Fruit fly (Drosophila melanogaster) whole organism, embryonic: Measurements from ENCODE around the gene Cep290.

Source experiments
- ATbp ChIP-seq: fragments of 200-800 bp; sonication (Bioruptor generic); optimal IDR thresholded peaks from 2 replicates; lab custom pipeline; 2017; ENCODE audit warnings: missing biosample characterization, mild to moderate bottlenecking, missing genetic modification characterization, missing genetic modification reagents
- Aef1 ChIP-seq: fragments of 200-800 bp; sonication (Bioruptor generic); IDR thresholded peaks from 3 replicates; pipeline ENCODE4 v1.3.6; 2022; ENCODE audit warnings: missing biosample characterization, missing genetic modification characterization
- Atf-2 ChIP-seq: fragments of 200-800 bp; sonication (Bioruptor generic); optimal IDR thresholded peaks from 2 replicates; lab custom pipeline; 2016; ENCODE audit warnings: missing biosample characterization, missing genetic modification characterization
- CG10147 ChIP-seq: fragments of 200-800 bp; sonication (Bioruptor generic); optimal IDR thresholded peaks from 2 replicates; lab custom pipeline; 2019; ENCODE audit warnings: missing biosample characterization, mild to moderate bottlenecking, missing genetic modification characterization, moderate library complexity
- CG10431 ChIP-seq: fragments of 200-800 bp; sonication (Bioruptor generic); optimal IDR thresholded peaks from 3 replicates; lab custom pipeline; 2018; ENCODE audit warnings: missing biosample characterization, mild to moderate bottlenecking, missing genetic modification characterization
- CG12744 ChIP-seq: fragments of 200-800 bp; sonication (Bioruptor generic); optimal IDR thresholded peaks from 2 replicates; lab custom pipeline; 2016; ENCODE audit warnings: missing biosample characterization, missing genetic modification characterization
- CG13123 ChIP-seq: fragments of 200-800 bp; sonication (Bioruptor generic); optimal IDR thresholded peaks from 2 replicates; lab custom pipeline; 2016; ENCODE audit warnings: missing biosample characterization, missing genetic modification characterization
- CG13894 ChIP-seq: fragments of 200-800 bp; sonication (Bioruptor generic); optimal IDR thresholded peaks from 3 replicates; lab custom pipeline; 2018; ENCODE audit warnings: missing biosample characterization, mild to moderate bottlenecking, missing genetic modification characterization, moderate library complexity
- CG17385 ChIP-seq: fragments of 200-800 bp; sonication (Bioruptor generic); optimal IDR thresholded peaks from 3 replicates; lab custom pipeline; 2018; ENCODE audit warnings: missing biosample characterization, mild to moderate bottlenecking, missing genetic modification characterization
- CG18619 ChIP-seq: fragments of 200-800 bp; sonication (Bioruptor generic); optimal IDR thresholded peaks from 3 replicates; lab custom pipeline; 2017; ENCODE audit warnings: missing biosample characterization, mild to moderate bottlenecking, missing genetic modification characterization
- CG2120 ChIP-seq: fragments of 200-800 bp; sonication (Bioruptor generic); optimal IDR thresholded peaks from 3 replicates; lab custom pipeline; 2016; ENCODE audit warnings: missing biosample characterization, missing genetic modification characterization
- CG31388 ChIP-seq: fragments of 200-800 bp; sonication (Bioruptor generic); optimal IDR thresholded peaks from 2 replicates; lab custom pipeline; 2016; ENCODE audit warnings: missing biosample characterization, missing genetic modification characterization
- CG3163 ChIP-seq: fragments of 200-800 bp; sonication (Bioruptor generic); optimal IDR thresholded peaks from 3 replicates; lab custom pipeline; 2016; ENCODE audit warnings: missing biosample characterization, missing genetic modification characterization
- CG3838 ChIP-seq: fragments of 200-800 bp; sonication (Bioruptor generic); optimal IDR thresholded peaks from 3 replicates; lab custom pipeline; 2016; ENCODE audit warnings: missing biosample characterization, missing genetic modification characterization
- CG3847 ChIP-seq: fragments of 200-800 bp; sonication (Bioruptor generic); IDR thresholded peaks from 2 replicates; pipeline ENCODE4 v1.3.6; 2022; ENCODE audit warnings: missing biosample characterization, missing genetic modification characterization
- CG5953 ChIP-seq: fragments of 200-800 bp; sonication (Bioruptor generic); IDR thresholded peaks from 2 replicates; pipeline ENCODE4 v1.3.6; 2022; ENCODE audit warnings: missing biosample characterization, missing genetic modification characterization
- CG6683 ChIP-seq: fragments of 200-800 bp; sonication (Bioruptor generic); optimal IDR thresholded peaks from 2 replicates; lab custom pipeline; 2017; ENCODE audit warnings: missing biosample characterization, mild to moderate bottlenecking, missing genetic modification characterization, missing genetic modification reagents
- CG6765 ChIP-seq: fragments of 200-800 bp; sonication (Bioruptor generic); optimal IDR thresholded peaks from 3 replicates; lab custom pipeline; 2017; ENCODE audit warnings: missing biosample characterization, mild to moderate bottlenecking, missing genetic modification characterization
- CG7372 ChIP-seq: fragments of 200-800 bp; sonication (Bioruptor generic); IDR thresholded peaks from 2 replicates; pipeline ENCODE4 v1.3.6; 2022; ENCODE audit warnings: missing biosample characterization, missing genetic modification characterization
- CG9932 ChIP-seq: fragments of 200-800 bp; sonication (Bioruptor generic); IDR thresholded peaks from 2 replicates; pipeline ENCODE4 v1.3.6; 2022; ENCODE audit warnings: missing biosample characterization, missing genetic modification characterization
- Dll ChIP-seq: fragments of 200-800 bp; sonication (Bioruptor generic); IDR thresholded peaks from 4 replicates; pipeline ENCODE4 v1.3.6; 2022; ENCODE audit warnings: missing biosample characterization, missing genetic modification characterization; ENCODE audit not compliant: partially characterized antibody
- E2f1 ChIP-seq: fragments of 200-800 bp; sonication (Bioruptor generic); IDR thresholded peaks from 2 replicates; pipeline ENCODE4 v1.3.6; 2022; ENCODE audit warnings: missing biosample characterization, missing genetic modification characterization
- Ets97D ChIP-seq: fragments of 200-800 bp; sonication (Bioruptor generic); optimal IDR thresholded peaks from 3 replicates; lab custom pipeline; 2016; ENCODE audit warnings: missing biosample characterization, missing genetic modification characterization
- GATAe ChIP-seq: fragments of 200-800 bp; sonication (Bioruptor generic); conservative IDR thresholded peaks from 2 replicates; pipeline ENCODE4 v1.3.6; 2022; ENCODE audit warnings: missing biosample characterization, missing genetic modification characterization
- Lpt ChIP-seq: fragments of >200 bp; optimal IDR thresholded peaks from 2 replicates; lab custom pipeline; 2018; ENCODE audit warnings: missing biosample characterization, missing genetic modification characterization
- MTF-1 ChIP-seq: fragments of 200-800 bp; sonication (Bioruptor generic); optimal IDR thresholded peaks from 2 replicates; lab custom pipeline; 2018; ENCODE audit warnings: missing biosample characterization, mild to moderate bottlenecking, missing genetic modification characterization, borderline replicate concordance
- NFAT ChIP-seq: fragments of 200-800 bp; sonication (Bioruptor generic); IDR thresholded peaks from 2 replicates; pipeline ENCODE4 v1.3.6; 2022; ENCODE audit warnings: missing biosample characterization, missing genetic modification characterization
- abd-A ChIP-seq: fragments of 200-800 bp; sonication (Bioruptor generic); optimal IDR thresholded peaks from 3 replicates; lab custom pipeline; 2019; ENCODE audit warnings: missing biosample characterization, mild to moderate bottlenecking, missing genetic modification characterization, moderate library complexity
- bowl ChIP-seq: fragments of 200-800 bp; sonication (Bioruptor generic); IDR thresholded peaks from 2 replicates; pipeline ENCODE4 v1.3.6; 2022; ENCODE audit warnings: missing biosample characterization, missing genetic modification characterization
- cas ChIP-seq: fragments of 200-800 bp; sonication (Bioruptor generic); IDR thresholded peaks from 2 replicates; pipeline ENCODE4 v1.3.6; 2022; ENCODE audit warnings: missing biosample characterization, missing genetic modification characterization
- cato ChIP-seq: fragments of 200-800 bp; sonication (Bioruptor generic); optimal IDR thresholded peaks from 2 replicates; lab custom pipeline; 2016; ENCODE audit warnings: missing biosample characterization, missing genetic modification characterization, borderline replicate concordance
- chif ChIP-seq, 2 experiments: fragments of 200-800 bp; sonication (Bioruptor generic); optimal IDR thresholded peaks; 3 replicates each; lab custom pipeline; 2016; ENCODE audit warnings: missing biosample characterization in 2 of 2, missing genetic modification characterization in 2 of 2
- dan ChIP-seq: fragments of 200-800 bp; sonication (Bioruptor generic); IDR thresholded peaks from 2 replicates; pipeline ENCODE4 v1.3.6; 2022; ENCODE audit warnings: missing biosample characterization, missing genetic modification characterization
- dpn ChIP-seq, 2 experiments: fragments of 200-800 bp; sonication (Bioruptor generic); optimal IDR thresholded peaks; 3 replicates each; lab custom pipeline; 2016; ENCODE audit warnings: missing biosample characterization in 2 of 2, missing genetic modification characterization in 2 of 2
- esg ChIP-seq: fragments of 200-800 bp; sonication (Bioruptor generic); conservative IDR thresholded peaks from 2 replicates; pipeline ENCODE4 v1.3.6; 2022; ENCODE audit warnings: missing biosample characterization, missing genetic modification characterization
- hbn ChIP-seq: fragments of 200-800 bp; sonication (Bioruptor generic); IDR thresholded peaks from 2 replicates; pipeline ENCODE4 v1.3.6; 2022; ENCODE audit warnings: missing biosample characterization, missing genetic modification characterization; ENCODE audit not compliant: partially characterized antibody
- her ChIP-seq: fragments of 200-800 bp; sonication (Bioruptor generic); optimal IDR thresholded peaks from 2 replicates; lab custom pipeline; 2016; ENCODE audit warnings: missing biosample characterization, missing genetic modification characterization
- kah ChIP-seq: fragments of 200-800 bp; sonication (Bioruptor generic); optimal IDR thresholded peaks from 2 replicates; lab custom pipeline; 2018; ENCODE audit warnings: missing biosample characterization, mild to moderate bottlenecking, missing genetic modification characterization
- kni ChIP-seq: fragments of 200-800 bp; sonication (Bioruptor generic); optimal IDR thresholded peaks from 3 replicates; lab custom pipeline; 2017; ENCODE audit warnings: mild to moderate bottlenecking, missing biosample characterization, missing genetic modification reagents, missing genetic modification characterization
- lilli ChIP-seq: fragments of 200-800 bp; sonication (Bioruptor generic); optimal IDR thresholded peaks from 3 replicates; lab custom pipeline; 2016; ENCODE audit warnings: missing biosample characterization, missing genetic modification characterization
- nom ChIP-seq: fragments of 200-800 bp; sonication (Bioruptor generic); optimal IDR thresholded peaks from 2 replicates; lab custom pipeline; 2017; ENCODE audit warnings: missing biosample characterization, missing genetic modification characterization, mild to moderate bottlenecking, moderate library complexity, missing genetic modification reagents
- odd ChIP-seq: fragments of 200-800 bp; sonication (Bioruptor generic); optimal IDR thresholded peaks from 2 replicates; lab custom pipeline; 2017; ENCODE audit warnings: missing biosample characterization, mild to moderate bottlenecking, missing genetic modification characterization
- onecut ChIP-seq: fragments of 200-800 bp; sonication (Bioruptor generic); IDR thresholded peaks from 2 replicates; pipeline ENCODE4 v1.3.6; 2022; ENCODE audit warnings: missing biosample characterization, missing genetic modification characterization
- pum ChIP-seq: fragments of 200-800 bp; sonication (Bioruptor generic); optimal IDR thresholded peaks from 2 replicates; lab custom pipeline; 2016; ENCODE audit warnings: missing biosample characterization, missing genetic modification characterization
- ranshi ChIP-seq: fragments of 200-800 bp; sonication (Bioruptor generic); IDR thresholded peaks from 2 replicates; pipeline ENCODE4 v1.3.6; 2022; ENCODE audit warnings: missing biosample characterization, missing genetic modification characterization
- sens ChIP-seq: fragments of 200-800 bp; sonication (Bioruptor generic); peaks from one replicate; lab custom pipeline; 2016; ENCODE audit warnings: missing biosample characterization, missing genetic modification characterization
- so ChIP-seq: fragments of 200-800 bp; sonication (Bioruptor generic); IDR thresholded peaks from 3 replicates; pipeline ENCODE4 v1.3.6; 2022; ENCODE audit warnings: missing biosample characterization, missing genetic modification characterization
- tio ChIP-seq: fragments of 200-800 bp; sonication (Bioruptor generic); optimal IDR thresholded peaks from 2 replicates; lab custom pipeline; 2017; ENCODE audit warnings: missing biosample characterization, missing genetic modification characterization, inconsistent platforms
- unc-4 ChIP-seq: fragments of 200-800 bp; sonication (Bioruptor generic); IDR thresholded peaks from 2 replicates; pipeline ENCODE4 v1.3.6; 2022; ENCODE audit warnings: missing biosample characterization, missing genetic modification characterization; ENCODE audit not compliant: partially characterized antibody

Cep290 gene

DNA sequence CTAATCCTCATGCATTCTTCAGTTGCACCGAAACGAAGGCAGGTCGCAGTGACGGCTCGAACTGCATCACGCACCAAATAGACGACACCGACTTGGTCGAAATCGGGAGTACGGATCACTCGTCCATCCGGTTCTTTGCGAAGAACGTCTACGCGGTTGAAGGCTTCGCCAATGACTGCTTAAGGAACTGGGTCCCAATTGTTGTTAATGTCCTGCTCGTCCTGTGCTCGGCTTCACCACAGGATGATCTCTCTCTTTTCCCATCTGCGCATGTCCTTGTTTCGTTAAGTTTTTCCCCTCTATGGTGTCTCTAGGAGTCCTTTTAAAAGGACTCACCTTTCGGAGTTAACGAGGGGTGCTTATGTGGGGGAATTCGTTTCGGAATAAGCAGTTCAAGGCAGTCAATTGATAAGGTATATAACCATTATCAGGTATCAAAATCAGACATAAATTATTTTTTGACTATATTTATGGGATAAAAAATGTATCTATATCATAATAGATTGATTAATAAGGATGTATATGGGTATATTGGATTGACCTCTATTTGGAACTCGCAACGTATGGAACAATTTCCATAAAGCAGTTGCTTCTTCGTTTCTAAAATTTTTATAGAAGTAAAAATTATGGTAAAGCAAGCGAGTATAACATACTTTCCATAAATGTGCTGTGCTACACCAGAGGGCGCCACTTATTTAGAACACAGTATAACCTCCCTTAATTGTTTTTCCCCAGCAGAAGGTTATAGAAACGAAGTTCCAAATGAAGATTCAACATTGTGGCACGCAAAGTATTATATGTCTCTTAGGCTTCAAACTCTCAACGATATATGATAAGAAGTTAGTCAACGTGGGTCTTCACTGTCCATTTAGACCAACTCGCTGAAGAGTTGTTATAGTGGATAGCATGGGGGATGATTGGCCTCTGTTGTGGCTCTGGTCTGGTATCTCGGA lies 13.6 kb downstream of the Cep290 start, which contains the start of gene dpr20 (continued):
- peak; percentile 86 for TF ChIP-seq Aef1 (GFP tag; lab: Robert Waterston, UW)
- peak; percentile 48 for TF ChIP-seq GATAe
- TF ChIP-seq ATbp (GFP tag; lab: Kevin White, UChicago): peak; percentile 40
- TF ChIP-seq Lpt (GFP tag; lab: Kevin White, UChicago): no peak
- TF ChIP-seq Ets97D: peak; percentile 35
- TF ChIP-seq CG12744 (GFP tag; lab: Kevin White, UChicago): peak; percentile 45
- peak; percentile 41 to 73 for TF ChIP-seq chif (GFP tag; optimal IDR thresholded peaks at IDR 0.05; lab: Kevin White, UChicago)
- TF ChIP-seq NFAT: peak; percentile 94
- no peak for TF ChIP-seq CG3838 (GFP tag; lab: Kevin White, UChicago)
- TF ChIP-seq her (GFP tag; lab: Kevin White, UChicago): peak; percentile 73
- peak; percentile 75 for TF ChIP-seq bowl (GFP tag; lab: Robert Waterston, UW)
- peak; percentile 55 for TF ChIP-seq tio (GFP tag; lab: Kevin White, UChicago)
- peak; percentile 64 for TF ChIP-seq dan
- TF ChIP-seq CG6765 (GFP tag; lab: Kevin White, UChicago): peak; percentile 45
- TF ChIP-seq CG13894: peak; percentile 90
- TF ChIP-seq CG13123: no peak
- peak; percentile 39 for TF ChIP-seq Atf-2 (GFP tag; lab: Kevin White, UChicago)
- TF ChIP-seq hbn (GFP tag; lab: Robert Waterston, UW): no peak
- peak; percentile 79 for TF ChIP-seq so (GFP tag; lab: Robert Waterston, UW)
- no peak for TF ChIP-seq kni (GFP tag; lab: Kevin White, UChicago)
- TF ChIP-seq CG2120 (GFP tag; lab: Kevin White, UChicago): peak; percentile 91
- peak; percentile 79 for TF ChIP-seq CG3847 (GFP tag; lab: Robert Waterston, UW)
- no peak for TF ChIP-seq kah (GFP tag; lab: Kevin White, UChicago)
- peak; percentile 84 for TF ChIP-seq CG5953
- TF ChIP-seq ranshi: peak; percentile 88
- peak; percentile 89 for TF ChIP-seq lilli (GFP tag; lab: Kevin White, UChicago)
- peak; percentile 49 for TF ChIP-seq CG6683 (GFP tag; lab: Kevin White, UChicago)
- TF ChIP-seq unc-4 (GFP tag; lab: Robert Waterston, UW): no peak
- no peak for TF ChIP-seq CG3163 (GFP tag; lab: Kevin White, UChicago)
- TF ChIP-seq MTF-1: peak; percentile 38
- TF ChIP-seq CG18619 (GFP tag; lab: Kevin White, UChicago): peak; percentile 66
- no peak for TF ChIP-seq CG10431 (GFP tag; lab: Kevin White, UChicago)
- peak; percentile 83 for TF ChIP-seq E2f1 (GFP tag; lab: Robert Waterston, UW)
- peak; percentile 82; the same call in 1 of the 2 replicates for TF ChIP-seq cas (GFP tag; lab: Robert Waterston, UW)
- TF ChIP-seq pum (GFP tag; lab: Kevin White, UChicago): peak; percentile 55
- peak; percentile 79 for TF ChIP-seq esg (GFP tag; lab: Robert Waterston, UW)
- TF ChIP-seq CG17385: peak; percentile 67
- TF ChIP-seq Dll (GFP tag; lab: Robert Waterston, UW): no peak
- peak; percentile 62 for TF ChIP-seq CG10147 (GFP tag; lab: Kevin White, UChicago)
- TF ChIP-seq CG9932 (GFP tag; lab: Robert Waterston, UW): peak; percentile 90
- no peak for TF ChIP-seq abd-A (tag; lab: Kevin White, UChicago)
- TF ChIP-seq odd (GFP tag; lab: Kevin White, UChicago): no peak
- TF ChIP-seq dpn (GFP tag; optimal IDR thresholded peaks at IDR 0.05; lab: Kevin White, UChicago): peak; percentile 79 to 82
- peak; percentile 93 for TF ChIP-seq sens (GFP tag; lab: Kevin White, UChicago)
- TF ChIP-seq cato (GFP tag; lab: Kevin White, UChicago): no peak
- TF ChIP-seq nom (GFP tag; lab: Kevin White, UChicago): peak; percentile 59
- TF ChIP-seq CG31388 (GFP tag; lab: Kevin White, UChicago): no peak
- TF ChIP-seq CG7372: peak; percentile 81
- TF ChIP-seq onecut (GFP tag; lab: Robert Waterston, UW): peak; percentile 76
